Fruit fly (Drosophila melanogaster) whole organism, wandering third instar larva: Measurements from ENCODE around the gene Lamtor5.

Experiments
- Abd-B ChIP-seq: fragments of >200 bp; optimal IDR thresholded peaks from 2 replicates; lab custom pipeline; 2017; ENCODE audit warnings: missing biosample characterization, missing genetic modification characterization
- CG32264 ChIP-seq: fragments of 200-800 bp; sonication (Bioruptor generic); optimal IDR thresholded peaks from 2 replicates; lab custom pipeline; 2016; ENCODE audit warnings: missing biosample characterization, missing genetic modification characterization
- CG9705 ChIP-seq: fragments of 200-800 bp; sonication (Bioruptor generic); optimal IDR thresholded peaks from 2 replicates; lab custom pipeline; 2018; ENCODE audit warnings: missing biosample characterization, mild to moderate bottlenecking, missing genetic modification characterization
- CrebA ChIP-seq: fragments of 200-800 bp; sonication (Bioruptor generic); optimal IDR thresholded peaks from 2 replicates; lab custom pipeline; 2016; ENCODE audit warnings: missing biosample characterization, mild to moderate bottlenecking, missing genetic modification characterization, borderline replicate concordance
- Dfd ChIP-seq: fragments of >200 bp; optimal IDR thresholded peaks from 2 replicates; lab custom pipeline; 2017; ENCODE audit warnings: missing biosample characterization, missing genetic modification characterization
- Dif ChIP-seq: fragments of 200-275, 200-300 bp; sonication (Bioruptor generic); optimal IDR thresholded peaks from 2 replicates; lab custom pipeline; 2018; ENCODE audit warnings: missing biosample characterization, missing genetic modification characterization; ENCODE audit not compliant: partially characterized antibody
- GATAd ChIP-seq: sonication (Bioruptor generic); optimal IDR thresholded peaks from 2 replicates; lab custom pipeline; 2016; ENCODE audit warnings: missing biosample characterization, missing genetic modification characterization
- HLH106 ChIP-seq: fragments of 200-800 bp; optimal IDR thresholded peaks from 3 replicates; lab custom pipeline; 2019; ENCODE audit warnings: missing biosample characterization, mild to moderate bottlenecking, missing genetic modification characterization, moderate library complexity
- Hnf4 ChIP-seq: fragments of 200-800 bp; sonication (Bioruptor generic); optimal IDR thresholded peaks from 2 replicates; lab custom pipeline; 2016; ENCODE audit warnings: missing biosample characterization, mild to moderate bottlenecking, missing genetic modification characterization
- Hr78 ChIP-seq: fragments of >200 bp; optimal IDR thresholded peaks from 2 replicates; lab custom pipeline; 2017; ENCODE audit warnings: missing biosample characterization, missing genetic modification characterization
- Hr83 ChIP-seq: fragments of 200-300 bp; sonication (Bioruptor generic); optimal IDR thresholded peaks from 2 replicates; lab custom pipeline; 2016; ENCODE audit warnings: missing biosample characterization, mild to moderate bottlenecking, missing genetic modification characterization, moderate library complexity; ENCODE audit not compliant: poor library complexity, severe bottlenecking
- Jra ChIP-seq: sonication (Bioruptor generic); optimal IDR thresholded peaks from 2 replicates; lab custom pipeline; 2016; ENCODE audit warnings: missing biosample characterization, missing genetic modification characterization
- Mio ChIP-seq: sonication (Bioruptor generic); optimal IDR thresholded peaks from 2 replicates; lab custom pipeline; 2016; ENCODE audit warnings: missing biosample characterization, missing genetic modification characterization
- Myc ChIP-seq: fragments of >200 bp; optimal IDR thresholded peaks from 2 replicates; lab custom pipeline; 2017
- N ChIP-seq: fragments of >200 bp; optimal IDR thresholded peaks from 2 replicates; lab custom pipeline; 2018; ENCODE audit warnings: missing biosample characterization, missing external identifiers, missing genetic modification characterization
- OdsH ChIP-seq: fragments of 200-800 bp; sonication (Bioruptor generic); optimal IDR thresholded peaks from 2 replicates; lab custom pipeline; 2016; ENCODE audit warnings: missing biosample characterization, mild to moderate bottlenecking, missing genetic modification characterization
- Rel ChIP-seq, 2 experiments: fragments of 200-800 bp; sonication (Bioruptor generic) in 1 of 2; optimal IDR thresholded peaks; 2 replicates in 1 of 2; 3 replicates in 1 of 2; lab custom pipeline; 2016 to 2019; ENCODE audit warnings: mild to moderate bottlenecking in 2 of 2, missing biosample characterization in 2 of 2, missing genetic modification characterization in 2 of 2, moderate library complexity in 1 of 2
- Sp1 ChIP-seq: fragments of 200-800 bp; sonication (Bioruptor generic); optimal IDR thresholded peaks from 3 replicates; lab custom pipeline; 2019; ENCODE audit warnings: missing biosample characterization, mild to moderate bottlenecking, missing genetic modification characterization, moderate library complexity
- Vsx2 ChIP-seq: fragments of 200-300, 225-300 bp; sonication (Bioruptor generic); optimal IDR thresholded peaks from 2 replicates; lab custom pipeline; 2018; ENCODE audit warnings: missing biosample characterization, missing genetic modification characterization; ENCODE audit not compliant: partially characterized antibody
- br ChIP-seq: fragments of 200-800 bp; sonication (Bioruptor generic); optimal IDR thresholded peaks from 2 replicates; lab custom pipeline; 2016; ENCODE audit warnings: missing biosample characterization, missing genetic modification characterization
- brk ChIP-seq: fragments of 200-800 bp; sonication (Bioruptor generic); optimal IDR thresholded peaks from 2 replicates; lab custom pipeline; 2016; ENCODE audit warnings: missing biosample characterization, mild to moderate bottlenecking, missing genetic modification characterization
- dl ChIP-seq, 2 experiments: fragments of 175-275, 200-275 bp in 1 of 2; fragments of 200-275 bp in 1 of 2; sonication (Bioruptor generic); optimal IDR thresholded peaks; lab custom pipeline; 2018; ENCODE audit warnings: mild to moderate bottlenecking in 2 of 2, missing biosample characterization in 2 of 2, missing genetic modification characterization in 2 of 2, moderate library complexity in 2 of 2; ENCODE audit not compliant: partially characterized antibody in 2 of 2, insufficient read depth in 1 of 2
- dmrt93B ChIP-seq: fragments of 200-800 bp; sonication (Bioruptor generic); optimal IDR thresholded peaks from 2 replicates; lab custom pipeline; 2018; ENCODE audit warnings: missing biosample characterization, mild to moderate bottlenecking, missing genetic modification characterization
- dsf ChIP-seq: sonication (Bioruptor generic); optimal IDR thresholded peaks from 2 replicates; lab custom pipeline; 2016; ENCODE audit warnings: missing biosample characterization, missing genetic modification characterization, borderline replicate concordance
- ey ChIP-seq: fragments of 200-800 bp; sonication (Bioruptor generic); optimal IDR thresholded peaks from 2 replicates; lab custom pipeline; 2016; ENCODE audit warnings: missing biosample characterization, missing genetic modification characterization
- foxo ChIP-seq, 2 experiments: fragments of 200-800 bp; sonication (Bioruptor generic); optimal IDR thresholded peaks; 2 replicates in 1 of 2; 3 replicates in 1 of 2; lab custom pipeline; 2016 to 2017; ENCODE audit warnings: missing biosample characterization in 2 of 2, missing genetic modification characterization in 2 of 2
- fru ChIP-seq: fragments of 200-800 bp; sonication (Bioruptor generic); optimal IDR thresholded peaks from 3 replicates; lab custom pipeline; 2016; ENCODE audit warnings: missing biosample characterization, mild to moderate bottlenecking, missing genetic modification characterization
- h ChIP-seq: fragments of 200-800 bp; sonication (Bioruptor generic); optimal IDR thresholded peaks from 3 replicates; lab custom pipeline; 2016; ENCODE audit warnings: missing biosample characterization, mild to moderate bottlenecking, missing genetic modification characterization
- jim ChIP-seq: fragments of 175-275, 200-325 bp; sonication (Bioruptor generic); optimal IDR thresholded peaks from 2 replicates; lab custom pipeline; 2016; ENCODE audit warnings: missing biosample characterization, mild to moderate bottlenecking, missing genetic modification characterization
- lola ChIP-seq: fragments of >200 bp; optimal IDR thresholded peaks from 2 replicates; lab custom pipeline; 2017; ENCODE audit warnings: missing biosample characterization, missing genetic modification characterization
- pan ChIP-seq: fragments of >200 bp; optimal IDR thresholded peaks from 2 replicates; lab custom pipeline; 2017
- psq ChIP-seq: fragments of 200-800 bp; sonication (Bioruptor generic); optimal IDR thresholded peaks from 3 replicates; lab custom pipeline; 2017; ENCODE audit warnings: missing biosample characterization, mild to moderate bottlenecking, missing genetic modification characterization, moderate library complexity
- rgr ChIP-seq: fragments of 200-800 bp; sonication (Bioruptor generic); optimal IDR thresholded peaks from 3 replicates; lab custom pipeline; 2016; ENCODE audit warnings: missing biosample characterization, mild to moderate bottlenecking, missing genetic modification characterization
- sage ChIP-seq: fragments of 200-800 bp; sonication (Bioruptor generic); optimal IDR thresholded peaks from 2 replicates; lab custom pipeline; 2016; ENCODE audit warnings: missing biosample characterization, mild to moderate bottlenecking, missing genetic modification characterization
- sv ChIP-seq: fragments of 200-800 bp; sonication (Bioruptor generic); optimal IDR thresholded peaks from 3 replicates; lab custom pipeline; 2016; ENCODE audit warnings: missing biosample characterization, missing genetic modification characterization
- tai ChIP-seq: sonication (Bioruptor generic); optimal IDR thresholded peaks from 2 replicates; lab custom pipeline; 2016; ENCODE audit warnings: missing biosample characterization, missing genetic modification characterization
- usp ChIP-seq: fragments of >200 bp; optimal IDR thresholded peaks from 2 replicates; lab custom pipeline; 2017; ENCODE audit warnings: missing biosample characterization, missing genetic modification characterization
- woc ChIP-seq: sonication (Bioruptor generic); optimal IDR thresholded peaks from 2 replicates; lab custom pipeline; 2016; ENCODE audit warnings: missing biosample characterization, mild to moderate bottlenecking, missing genetic modification characterization

Gene Lamtor5

DNA sequence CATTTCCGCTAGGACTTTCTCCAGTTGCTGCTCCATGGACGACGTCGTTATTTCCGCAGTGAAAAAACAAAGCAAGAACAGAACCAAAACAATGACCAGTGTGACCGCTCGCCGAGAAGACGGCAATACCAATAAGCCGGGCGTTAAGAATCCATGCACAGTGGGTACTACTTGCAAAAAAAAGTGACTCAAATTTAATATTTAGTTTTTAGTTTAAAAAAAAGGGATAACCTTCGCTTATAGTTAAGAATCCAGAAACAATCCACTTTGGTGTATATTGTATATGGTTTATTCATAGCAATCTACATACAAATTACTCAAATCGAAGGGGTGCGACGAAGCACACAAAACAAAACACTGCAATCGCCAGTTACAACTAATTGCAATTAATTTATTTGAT lies at the start of gene Lamtor5:
TSS of gene Lamtor5 (minus strand) at position 105 of the 400 bp plus-strand sequence.
- TF ChIP-seq Hnf4 (peak; percentile 58), Hr83 (GFP tag; lab: Kevin White, UChicago) (peak; percentile 1), psq (peak; percentile 36), rgr (GFP tag; lab: Kevin White, UChicago) (peak; percentile 39), fru (GFP tag; lab: Kevin White, UChicago) (peak; percentile 54), ey (GFP tag; lab: Kevin White, UChicago) (peak; percentile 35), sage (GFP tag; lab: Kevin White, UChicago) (no peak), HLH106 (tag; lab: Kevin White, UChicago) (peak; percentile 57), Jra (GFP tag; lab: Kevin White, UChicago) (peak; percentile 34), foxo (GFP tag; optimal IDR thresholded peaks at IDR 0.05; lab: Kevin White, UChicago) (peak in 1 of 2 experiments; percentile 50), Rel (GFP tag; optimal IDR thresholded peaks at IDR 0.05; lab: Kevin White, UChicago) (no peak), Rel (tag; optimal IDR thresholded peaks at IDR 0.05; lab: Kevin White, UChicago) (peak; percentile 43), br (GFP tag; lab: Kevin White, UChicago) (peak; percentile 19), Sp1 (GFP tag; lab: Kevin White, UChicago) (peak; percentile 51), brk (GFP tag; lab: Kevin White, UChicago) (no peak), woc (GFP tag; lab: Kevin White, UChicago) (peak; percentile 68), Vsx2 (GFP tag; lab: Kevin White, UChicago) (no peak), dmrt93B (no peak), h (GFP tag; lab: Kevin White, UChicago) (peak; percentile 54)
- TF ChIP-seq, all 38 proteins: peak for 14

- TF ChIP-seq rgr (GFP tag; lab: Kevin White, UChicago): peak; percentile 45
- TF ChIP-seq Abd-B (GFP tag; lab: Kevin White, UChicago): no peak
- no peak for TF ChIP-seq Vsx2 (GFP tag; lab: Kevin White, UChicago)
- peak; percentile 51 for TF ChIP-seq Myc
- peak; percentile 64 for TF ChIP-seq HLH106 (tag; lab: Kevin White, UChicago)
- no peak for TF ChIP-seq pan (lab: Kevin White, UChicago)
- TF ChIP-seq Hr78: no peak
- TF ChIP-seq dl (GFP tag; optimal IDR thresholded peaks at IDR 0.05; lab: Kevin White, UChicago; ENCODE audit: insufficient read depth in 1 of 2, partially characterized antibody in 2 of 2): no peak
- TF ChIP-seq ey (GFP tag; lab: Kevin White, UChicago): peak; percentile 24
- peak in 1 of 2 experiments; percentile 73 for TF ChIP-seq foxo (GFP tag; optimal IDR thresholded peaks at IDR 0.05; lab: Kevin White, UChicago)
- TF ChIP-seq CG32264 (GFP tag; lab: Kevin White, UChicago): no peak
- no peak for TF ChIP-seq N (GFP tag; lab: Kevin White, UChicago)
- TF ChIP-seq CrebA (GFP tag; lab: Kevin White, UChicago): no peak
- TF ChIP-seq woc (GFP tag; lab: Kevin White, UChicago): peak; percentile 85
- no peak for TF ChIP-seq Rel (GFP tag; optimal IDR thresholded peaks at IDR 0.05; lab: Kevin White, UChicago)
- peak; percentile 41 for TF ChIP-seq Rel (tag; optimal IDR thresholded peaks at IDR 0.05; lab: Kevin White, UChicago)
- no peak for TF ChIP-seq Jra (GFP tag; lab: Kevin White, UChicago)
- TF ChIP-seq dmrt93B: peak; percentile 30
- no peak for TF ChIP-seq Dfd (GFP tag; lab: Kevin White, UChicago)
- no peak for TF ChIP-seq usp
- TF ChIP-seq Dif (GFP tag; lab: Kevin White, UChicago): no peak
- TF ChIP-seq Sp1 (GFP tag; lab: Kevin White, UChicago): peak; percentile 63
- TF ChIP-seq CG9705 (GFP tag; lab: Kevin White, UChicago): no peak
- TF ChIP-seq h (GFP tag; lab: Kevin White, UChicago): peak; percentile 73
- TF ChIP-seq sv (GFP tag; lab: Kevin White, UChicago): no peak
- TF ChIP-seq Mio (GFP tag; lab: Kevin White, UChicago): no peak
- no peak for TF ChIP-seq dsf (GFP tag; lab: Kevin White, UChicago)
- no peak for TF ChIP-seq tai
- no peak for TF ChIP-seq GATAd (GFP tag; lab: Kevin White, UChicago)
- peak; percentile 68 for TF ChIP-seq fru (GFP tag; lab: Kevin White, UChicago)
- TF ChIP-seq lola (GFP tag; lab: Kevin White, UChicago): no peak
- peak; percentile 38 for TF ChIP-seq OdsH (GFP tag; lab: Kevin White, UChicago)
- TF ChIP-seq brk (GFP tag; lab: Kevin White, UChicago): no peak
- peak; percentile 43 for TF ChIP-seq br (GFP tag; lab: Kevin White, UChicago)
- TF ChIP-seq Hnf4: no peak
- TF ChIP-seq Hr83 (GFP tag; lab: Kevin White, UChicago): peak; percentile 1
- TF ChIP-seq psq: peak; percentile 56
- TF ChIP-seq sage (GFP tag; lab: Kevin White, UChicago): no peak
- TF ChIP-seq jim (GFP tag; lab: Kevin White, UChicago): no peak
These were observed 49.0 kb upstream of the Lamtor5 start, which contains the start of gene mip130 for dm6 chrX:1907727-1908264. Gene mip130, plus strand, starts transcription at chrX:1908239.
